Fruit fly (Drosophila melanogaster) whole organism, embryonic: ENCODE measurements around the gene Cap-D2.

Experiments used
- Adf1 ChIP-seq: fragments of 200-800 bp; sonication (Bioruptor generic); IDR thresholded peaks from 2 replicates; pipeline ENCODE4 v1.3.6; 2022; ENCODE audit warnings: missing biosample characterization, missing genetic modification characterization
- Blimp-1 ChIP-seq: fragments of 200-800 bp; sonication (Bioruptor generic); optimal IDR thresholded peaks from 3 replicates; lab custom pipeline; 2018; ENCODE audit warnings: missing biosample characterization, missing genetic modification characterization, mild to moderate bottlenecking, moderate library complexity, missing genetic modification reagents
- CG11247 ChIP-seq: fragments of 200-800 bp; sonication (Bioruptor generic); IDR thresholded peaks from 2 replicates; pipeline ENCODE4 v1.3.6; 2022; ENCODE audit warnings: missing biosample characterization, missing genetic modification characterization
- CG12659 ChIP-seq: fragments of 200-800 bp; sonication (Bioruptor generic); optimal IDR thresholded peaks from 3 replicates; lab custom pipeline; 2017; ENCODE audit warnings: mild to moderate bottlenecking, missing biosample characterization, missing genetic modification reagents, missing genetic modification characterization
- CG12942 ChIP-seq: fragments of 200-800 bp; sonication (Bioruptor generic); optimal IDR thresholded peaks from 3 replicates; lab custom pipeline; 2016; ENCODE audit warnings: missing biosample characterization, missing genetic modification characterization
- CG17802 ChIP-seq: fragments of 200-800 bp; sonication (Bioruptor generic); optimal IDR thresholded peaks from 2 replicates; lab custom pipeline; 2018; ENCODE audit warnings: missing biosample characterization, mild to moderate bottlenecking, missing genetic modification characterization, moderate library complexity
- CG2199 ChIP-seq: fragments of 200-800 bp; sonication (Bioruptor generic); IDR thresholded peaks from 3 replicates; pipeline ENCODE4 v1.3.6; 2022; ENCODE audit warnings: missing biosample characterization, missing genetic modification characterization
- CG31441 ChIP-seq: fragments of 200-800 bp; sonication (Bioruptor generic); IDR thresholded peaks from 2 replicates; pipeline ENCODE4 v1.3.6; 2022; ENCODE audit warnings: missing biosample characterization, missing genetic modification characterization
- CG32772 ChIP-seq: fragments of 200-800 bp; sonication (Bioruptor generic); IDR thresholded peaks from 2 replicates; pipeline ENCODE4 v1.3.6; 2022; ENCODE audit warnings: missing biosample characterization, missing genetic modification characterization
- CG3281 ChIP-seq: fragments of 200-800 bp; sonication (Bioruptor generic); optimal IDR thresholded peaks from 3 replicates; lab custom pipeline; 2017; ENCODE audit warnings: missing biosample characterization, mild to moderate bottlenecking, missing genetic modification characterization
- CG34422 ChIP-seq: fragments of 200-800 bp; sonication (Bioruptor generic); IDR thresholded peaks from 3 replicates; pipeline ENCODE4 v1.3.6; 2022; ENCODE audit warnings: missing biosample characterization, missing genetic modification characterization
- CG42726 ChIP-seq: fragments of 200-800 bp; sonication (Bioruptor generic); IDR thresholded peaks from 2 replicates; pipeline ENCODE4 v1.3.6; 2022; ENCODE audit warnings: missing biosample characterization, missing genetic modification characterization; ENCODE audit not compliant: partially characterized antibody
- CG4854 ChIP-seq: fragments of 200-800 bp; sonication (Bioruptor generic); optimal IDR thresholded peaks from 2 replicates; lab custom pipeline; 2016; ENCODE audit warnings: missing biosample characterization, missing genetic modification characterization, inconsistent platforms
- CG8944 ChIP-seq: fragments of 200-800 bp; sonication (Bioruptor generic); optimal IDR thresholded peaks from 3 replicates; lab custom pipeline; 2016; ENCODE audit warnings: missing biosample characterization, missing genetic modification characterization
- CkIIα-i1 ChIP-seq: fragments of 200-800 bp; sonication (Bioruptor generic); IDR thresholded peaks from 2 replicates; pipeline ENCODE4 v1.3.6; 2022; ENCODE audit warnings: missing biosample characterization, missing genetic modification characterization
- HLHmδ ChIP-seq: fragments of 200-800 bp; sonication (Bioruptor generic); optimal IDR thresholded peaks from 2 replicates; lab custom pipeline; 2018; ENCODE audit warnings: missing biosample characterization, mild to moderate bottlenecking, missing genetic modification characterization, moderate library complexity
- Lpt ChIP-seq: fragments of >200 bp; optimal IDR thresholded peaks from 2 replicates; lab custom pipeline; 2018; ENCODE audit warnings: missing biosample characterization, missing genetic modification characterization
- Med ChIP-seq: fragments of 200-800 bp; sonication (Bioruptor generic); peaks from one replicate; lab custom pipeline; 2016; ENCODE audit warnings: missing biosample characterization, missing genetic modification characterization, mild to moderate bottlenecking, inconsistent platforms, moderate library complexity
- Mes4 ChIP-seq: fragments of 200-800 bp; sonication (Bioruptor generic); optimal IDR thresholded peaks from 2 replicates; lab custom pipeline; 2016; ENCODE audit warnings: missing biosample characterization, missing genetic modification characterization
- Mrtf ChIP-seq: fragments of 200-800 bp; sonication (Bioruptor generic); IDR thresholded peaks from 3 replicates; pipeline ENCODE4 v1.3.6; 2022; ENCODE audit warnings: missing biosample characterization, missing genetic modification characterization
- NC2α ChIP-seq: fragments of 200-800 bp; sonication (Bioruptor generic); optimal IDR thresholded peaks from 2 replicates; lab custom pipeline; 2016; ENCODE audit warnings: missing biosample characterization, missing genetic modification characterization
- NK7.1 ChIP-seq: fragments of 200-800 bp; sonication (Bioruptor generic); optimal IDR thresholded peaks from 3 replicates; lab custom pipeline; 2016; ENCODE audit warnings: missing biosample characterization, missing genetic modification characterization
- Neu2 ChIP-seq: fragments of 200-800 bp; sonication (Bioruptor generic); optimal IDR thresholded peaks from 3 replicates; lab custom pipeline; 2016; ENCODE audit warnings: missing biosample characterization, missing genetic modification characterization, borderline replicate concordance
- Ravus ChIP-seq: fragments of 200-800 bp; sonication (Bioruptor generic); IDR thresholded peaks from 2 replicates; pipeline ENCODE4 v1.3.6; 2022; ENCODE audit warnings: missing biosample characterization, missing genetic modification characterization
- Stat92E ChIP-seq, 3 experiments: fragments of >200 bp in 2 of 3; fragments of 200-800 bp in 1 of 3; sonication (Bioruptor generic) in 1 of 3; optimal IDR thresholded peaks; 2 replicates each; lab custom pipeline; 2017 to 2019; ENCODE audit warnings: missing biosample characterization in 3 of 3, missing genetic modification characterization in 3 of 3, mild to moderate bottlenecking in 1 of 3, moderate library complexity in 1 of 3
- Xbp1 ChIP-seq: fragments of 200-800 bp; sonication (Bioruptor generic); optimal IDR thresholded peaks from 3 replicates; lab custom pipeline; 2016; ENCODE audit warnings: missing biosample characterization, mild to moderate bottlenecking, missing genetic modification characterization
- Xrp1 ChIP-seq: fragments of 200-800 bp; sonication (Bioruptor generic); IDR thresholded peaks from 2 replicates; pipeline ENCODE4 v1.3.6; 2022; ENCODE audit warnings: missing biosample characterization, missing genetic modification characterization
- abd-A ChIP-seq: fragments of 200-800 bp; sonication (Bioruptor generic); optimal IDR thresholded peaks from 3 replicates; lab custom pipeline; 2019; ENCODE audit warnings: missing biosample characterization, mild to moderate bottlenecking, missing genetic modification characterization, moderate library complexity
- bowl ChIP-seq: fragments of 200-800 bp; sonication (Bioruptor generic); IDR thresholded peaks from 2 replicates; pipeline ENCODE4 v1.3.6; 2022; ENCODE audit warnings: missing biosample characterization, missing genetic modification characterization
- chif ChIP-seq, 2 experiments: fragments of 200-800 bp; sonication (Bioruptor generic); optimal IDR thresholded peaks; 3 replicates each; lab custom pipeline; 2016; ENCODE audit warnings: missing biosample characterization in 2 of 2, missing genetic modification characterization in 2 of 2
- chm ChIP-seq: fragments of 200-800 bp; sonication (Bioruptor generic); IDR thresholded peaks from 2 replicates; pipeline ENCODE4 v1.3.6; 2022; ENCODE audit warnings: missing biosample characterization, missing genetic modification characterization
- crol ChIP-seq: fragments of 200-800 bp; sonication (Bioruptor generic); IDR thresholded peaks from 2 replicates; pipeline ENCODE4 v1.3.6; 2022; ENCODE audit warnings: missing biosample characterization, missing genetic modification characterization
- dati ChIP-seq: fragments of 200-800 bp; sonication (Bioruptor generic); IDR thresholded peaks from 2 replicates; pipeline ENCODE4 v1.3.6; 2022; ENCODE audit warnings: missing biosample characterization, missing genetic modification characterization
- dm ChIP-seq: fragments of 200-800 bp; sonication (Bioruptor generic); optimal IDR thresholded peaks from 3 replicates; lab custom pipeline; 2016; ENCODE audit warnings: missing biosample characterization, missing genetic modification characterization
- dpn ChIP-seq, 2 experiments: fragments of 200-800 bp; sonication (Bioruptor generic); optimal IDR thresholded peaks; 3 replicates each; lab custom pipeline; 2016; ENCODE audit warnings: missing biosample characterization in 2 of 2, missing genetic modification characterization in 2 of 2
- dysf ChIP-seq: fragments of 200-800 bp; sonication (Bioruptor generic); IDR thresholded peaks from 3 replicates; pipeline ENCODE4 v1.3.6; 2022; ENCODE audit warnings: missing biosample characterization, missing genetic modification characterization
- esg ChIP-seq: fragments of 200-800 bp; sonication (Bioruptor generic); conservative IDR thresholded peaks from 2 replicates; pipeline ENCODE4 v1.3.6; 2022; ENCODE audit warnings: missing biosample characterization, missing genetic modification characterization
- eve ChIP-seq, 2 experiments: fragments of >200 bp; optimal IDR thresholded peaks; 2 replicates each; lab custom pipeline; 2017; ENCODE audit warnings: missing biosample characterization in 2 of 2, missing genetic modification characterization in 2 of 2
- exex ChIP-seq: fragments of 200-800 bp; sonication (Bioruptor generic); optimal IDR thresholded peaks from 4 replicates; lab custom pipeline; 2018; ENCODE audit warnings: missing biosample characterization, mild to moderate bottlenecking, missing genetic modification characterization, moderate library complexity
- grau ChIP-seq: fragments of 200-800 bp; optimal IDR thresholded peaks from 3 replicates; lab custom pipeline; 2019; ENCODE audit warnings: missing biosample characterization, mild to moderate bottlenecking, missing genetic modification characterization, moderate library complexity
- gt ChIP-seq: fragments of 200-800 bp; sonication (Bioruptor generic); IDR thresholded peaks from 2 replicates; pipeline ENCODE4 v1.3.6; 2022; ENCODE audit warnings: missing biosample characterization, missing genetic modification characterization
- her ChIP-seq: fragments of 200-800 bp; sonication (Bioruptor generic); optimal IDR thresholded peaks from 2 replicates; lab custom pipeline; 2016; ENCODE audit warnings: missing biosample characterization, missing genetic modification characterization
- inv ChIP-seq: fragments of 200-800 bp; sonication (Bioruptor generic); IDR thresholded peaks from 2 replicates; pipeline ENCODE4 v1.3.6; 2022; ENCODE audit warnings: missing biosample characterization, missing genetic modification characterization; ENCODE audit not compliant: partially characterized antibody
- nau ChIP-seq: fragments of 200-800 bp; sonication (Bioruptor generic); optimal IDR thresholded peaks from 3 replicates; lab custom pipeline; 2017; ENCODE audit warnings: missing biosample characterization, mild to moderate bottlenecking, missing genetic modification characterization, missing genetic modification reagents
- oc ChIP-seq: fragments of 200-800 bp; sonication (Bioruptor generic); optimal IDR thresholded peaks from 2 replicates; lab custom pipeline; 2018; ENCODE audit warnings: missing biosample characterization, mild to moderate bottlenecking, missing genetic modification characterization, moderate library complexity
- odd ChIP-seq: fragments of 200-800 bp; sonication (Bioruptor generic); optimal IDR thresholded peaks from 2 replicates; lab custom pipeline; 2017; ENCODE audit warnings: missing biosample characterization, mild to moderate bottlenecking, missing genetic modification characterization
- onecut ChIP-seq: fragments of 200-800 bp; sonication (Bioruptor generic); IDR thresholded peaks from 2 replicates; pipeline ENCODE4 v1.3.6; 2022; ENCODE audit warnings: missing biosample characterization, missing genetic modification characterization
- pfk ChIP-seq: fragments of 200-800 bp; sonication (Bioruptor generic); optimal IDR thresholded peaks from 2 replicates; lab custom pipeline; 2018; ENCODE audit warnings: missing biosample characterization, mild to moderate bottlenecking, missing genetic modification characterization, moderate library complexity
- phol ChIP-seq: fragments of 200-800 bp; sonication (Bioruptor generic); optimal IDR thresholded peaks from 3 replicates; lab custom pipeline; 2018; ENCODE audit warnings: missing biosample characterization, mild to moderate bottlenecking, missing genetic modification characterization, moderate library complexity
- pita ChIP-seq: fragments of 200-800 bp; sonication (Bioruptor generic); optimal IDR thresholded peaks from 2 replicates; lab custom pipeline; 2017; ENCODE audit warnings: missing biosample characterization, mild to moderate bottlenecking, missing genetic modification characterization
- tna ChIP-seq: fragments of 200-800 bp; sonication (Bioruptor generic); IDR thresholded peaks from 2 replicates; pipeline ENCODE4 v1.3.6; 2022; ENCODE audit warnings: missing biosample characterization, missing genetic modification characterization; ENCODE audit not compliant: partially characterized antibody

The Cap-D2 gene

dm6 chr3R:29675333-29675732 is at the start of gene Cap-D2, which contains the start of gene Bub3 (continued):
- TF ChIP-seq CkIIα-i1 (no peak), CG17802 (tag; lab: Kevin White, UChicago) (peak; percentile 37), exex (tag; lab: Kevin White, UChicago) (no peak), Ravus (GFP tag; lab: Robert Waterston, UW) (no peak), eve (GFP tag; optimal IDR thresholded peaks at IDR 0.05; lab: Kevin White, UChicago) (no peak), NK7.1 (GFP tag; lab: Kevin White, UChicago) (no peak), CG31441 (GFP tag; lab: Robert Waterston, UW) (no peak), CG8944 (GFP tag; lab: Kevin White, UChicago) (peak; percentile 78), odd (GFP tag; lab: Kevin White, UChicago) (no peak), Mes4 (GFP tag; lab: Kevin White, UChicago) (peak; percentile 38), CG3281 (GFP tag; lab: Kevin White, UChicago) (no peak), Med (GFP tag; lab: Kevin White, UChicago) (peak; percentile 95), CG12942 (GFP tag; lab: Kevin White, UChicago) (peak; percentile 57), HLHmδ (GFP tag; lab: Kevin White, UChicago) (no peak), pita (GFP tag; lab: Kevin White, UChicago) (no peak), chif (GFP tag; optimal IDR thresholded peaks at IDR 0.05; lab: Kevin White, UChicago) (peak; percentile 71 to 79), CG32772 (GFP tag; lab: Robert Waterston, UW) (peak; percentile 57; the same call in 1 of the 2 replicates), chm (peak; percentile 68; the same call in 1 of the 2 replicates), abd-A (no peak), CG42726 (GFP tag; lab: Robert Waterston, UW) (0 out of 2 replicates have a peak, but pooled peaks have one; percentile 12), inv (GFP tag; lab: Robert Waterston, UW) (peak; percentile 70), Neu2 (peak; percentile 12), CG12659 (GFP tag; lab: Kevin White, UChicago) (peak; percentile 71), Lpt (GFP tag; lab: Kevin White, UChicago) (no peak), CG34422 (GFP tag; lab: Robert Waterston, UW) (peak; percentile 77), dpn (GFP tag; optimal IDR thresholded peaks at IDR 0.05; lab: Kevin White, UChicago) (peak; percentile 83 to 84), dysf (GFP tag; lab: Robert Waterston, UW) (no peak), dm (GFP tag; lab: Kevin White, UChicago) (peak; percentile 37), grau (peak; percentile 69), Adf1 (GFP tag; lab: Robert Waterston, UW) (peak; percentile 25; the same call in 1 of the 2 replicates), Xrp1 (GFP tag; lab: Robert Waterston, UW) (peak; percentile 80), dati (GFP tag; lab: Robert Waterston, UW) (0 out of 2 replicates have a peak, but pooled peaks have one; percentile 20), esg (GFP tag; lab: Robert Waterston, UW) (peak; percentile 70), Blimp-1 (GFP tag; lab: Kevin White, UChicago) (peak; percentile 63), pfk (GFP tag; lab: Kevin White, UChicago) (no peak), Stat92E (GFP tag; optimal IDR thresholded peaks at IDR 0.05; lab: Kevin White, UChicago) (no peak), gt (GFP tag; lab: Robert Waterston, UW) (no peak), Xbp1 (peak; percentile 79), CG4854 (GFP tag; lab: Kevin White, UChicago) (no peak), NC2α (peak; percentile 19), onecut (GFP tag; lab: Robert Waterston, UW) (no peak), Mrtf (no peak), her (GFP tag; lab: Kevin White, UChicago) (peak; percentile 55), CG2199 (GFP tag; lab: Robert Waterston, UW) (no peak), bowl (GFP tag; lab: Robert Waterston, UW) (peak; percentile 40; the same call in 1 of the 2 replicates), phol (tag; lab: Kevin White, UChicago) (peak; percentile 83), CG11247 (0 out of 2 replicates have a peak, but pooled peaks have one; percentile 21), crol (GFP tag; lab: Robert Waterston, UW) (no peak), oc (tag; lab: Kevin White, UChicago) (peak; percentile 12), tna (GFP tag; lab: Robert Waterston, UW) (peak; percentile 67; the same call in 1 of the 2 replicates), nau (GFP tag; lab: Kevin White, UChicago) (no peak)
